Worm (Caenorhabditis elegans): ENCODE results near the gene C45H4.18.

The C45H4.18 gene

DNA sequence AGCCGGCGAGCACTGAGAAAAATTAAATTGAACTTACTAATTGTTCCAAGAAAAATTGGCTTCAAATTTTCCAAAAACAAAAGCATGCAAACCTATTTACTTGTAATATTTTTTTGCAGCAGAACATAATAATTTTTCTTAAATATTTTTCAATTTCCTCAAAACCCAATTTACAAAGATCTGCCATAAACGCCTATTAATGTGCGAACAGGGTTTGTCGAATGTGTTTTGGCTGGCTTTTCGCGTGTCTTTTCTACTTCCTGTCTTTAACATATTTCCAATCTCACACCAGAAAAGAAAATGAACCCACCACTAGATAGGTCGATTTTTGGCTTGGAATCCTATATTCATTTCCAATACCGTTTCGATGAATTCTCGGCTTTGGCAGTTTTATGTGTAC, at the start of gene C45H4.18:
Gene C45H4.18 (plus strand): TSS at position 301 of the 400 bp plus-strand sequence.
- TF ChIP-seq hmg-11 (tag; optimal IDR thresholded peaks at IDR 0.05) (no peak), ama-1 (optimal IDR thresholded peaks at IDR 0.05) (no peak), nhr-67 (tag; optimal IDR thresholded peaks at IDR 0.05) (no peak), nhr-12 (tag; optimal IDR thresholded peaks at IDR 0.05) (no peak), egl-27 (tag; optimal IDR thresholded peaks at IDR 0.05) (no peak)

DNA sequence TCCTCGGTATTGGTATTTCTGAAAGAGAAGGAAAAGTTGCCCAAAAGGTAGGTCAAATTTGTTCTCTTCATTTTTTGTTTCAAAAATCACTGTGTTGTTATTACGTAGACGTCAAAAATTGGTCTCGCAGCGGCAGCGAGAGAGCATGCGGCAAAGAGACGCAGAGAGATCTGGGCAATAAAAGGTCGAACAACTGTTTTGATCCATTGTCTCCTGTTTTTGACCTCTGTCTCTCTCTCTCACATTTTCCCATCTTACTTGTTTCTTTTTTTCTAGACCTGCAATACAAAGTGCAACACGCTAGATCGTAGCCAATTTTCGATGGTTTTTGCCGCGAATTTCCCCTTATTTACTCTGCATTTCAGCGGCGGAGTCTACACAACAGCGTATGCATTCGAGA, 48.8 kb upstream of the C45H4.18 start:
- peak; percentile 21 for TF ChIP-seq elt-2 (tag; optimal IDR thresholded peaks at IDR 0.05)
- TF ChIP-seq fos-1 (tag; optimal IDR thresholded peaks at IDR 0.05), result no peak
- peak; percentile 11 for TF ChIP-seq lin-39 (tag; optimal IDR thresholded peaks at IDR 0.05)

DNA sequence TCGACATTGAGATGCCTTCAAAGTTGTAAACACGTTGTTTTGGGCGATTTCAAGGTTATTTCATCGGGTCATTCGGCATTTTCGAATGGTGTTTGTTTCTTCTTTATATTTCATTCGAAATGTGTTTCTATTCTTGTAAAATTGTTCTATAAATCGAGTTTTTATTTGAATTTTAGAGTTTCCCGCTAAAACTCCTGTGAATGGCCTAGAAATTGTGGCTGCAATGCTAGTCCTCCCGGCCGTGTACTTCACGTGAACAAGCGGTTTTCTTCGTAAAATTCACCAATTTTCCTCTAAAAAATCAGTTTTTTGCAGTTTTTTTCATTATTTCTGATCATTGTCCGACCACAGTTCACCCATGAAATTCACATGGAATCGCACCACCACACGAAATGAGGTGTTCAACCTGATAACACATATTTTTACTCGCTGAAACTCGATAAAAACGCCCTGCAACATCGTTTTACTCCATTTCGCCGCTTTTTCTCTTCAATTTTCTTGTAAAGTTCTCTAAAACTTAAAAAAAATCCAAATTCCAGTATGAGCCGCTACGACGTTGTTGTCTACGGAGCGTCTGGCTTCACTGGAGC, 48.3 kb upstream of the C45H4.18 start, which contains the start of gene ldp-1:
Gene ldp-1 (plus strand): TSS at position 540 of the 590 bp plus-strand sequence.
- TF ChIP-seq unc-39 (tag; optimal IDR thresholded peaks at IDR 0.05) (no peak), nhr-43 (tag; optimal IDR thresholded peaks at IDR 0.05; ENCODE audit: poor library complexity, severe bottlenecking) (peak; percentile 83), nhr-237 (tag; optimal IDR thresholded peaks at IDR 0.05) (no peak), elt-1 (tag; optimal IDR thresholded peaks at IDR 0.05) (no peak), daf-12 (tag; optimal IDR thresholded peaks at IDR 0.05) (no peak), ceh-28 (tag; optimal IDR thresholded peaks at IDR 0.05) (no peak), nhr-76 (tag; optimal IDR thresholded peaks at IDR 0.05) (no peak), skn-1 (tag; optimal IDR thresholded peaks at IDR 0.05) (no peak), nhr-77 (tag; optimal IDR thresholded peaks at IDR 0.05) (no peak), hmg-11 (tag; optimal IDR thresholded peaks at IDR 0.05) (no peak), elt-2 (tag; optimal IDR thresholded peaks at IDR 0.05) (no peak), mdl-1 (tag; optimal IDR thresholded peaks at IDR 0.05) (no peak), egl-27 (tag; optimal IDR thresholded peaks at IDR 0.05) (no peak), nhr-12 (tag; optimal IDR thresholded peaks at IDR 0.05) (no peak), lsy-12 (tag; optimal IDR thresholded peaks at IDR 0.05) (peak; percentile 66), lin-39 (tag; optimal IDR thresholded peaks at IDR 0.05) (no peak), R02D3.7 (tag; optimal IDR thresholded peaks at IDR 0.05) (peak; percentile 6), nfya-1 (tag; optimal IDR thresholded peaks at IDR 0.05; ENCODE audit: insufficient read depth) (peak; percentile 65), ZK546.5 (tag; optimal IDR thresholded peaks at IDR 0.05) (no peak), sea-2 (GFP tag; optimal IDR thresholded peaks at IDR 0.05) (no peak), fkh-2 (tag; optimal IDR thresholded peaks at IDR 0.05) (no peak), zag-1 (tag; optimal IDR thresholded peaks at IDR 0.05) (no peak), fos-1 (tag; optimal IDR thresholded peaks at IDR 0.05) (no peak), eor-1 (tag; optimal IDR thresholded peaks at IDR 0.05) (peak in 1 of 2 experiments; percentile 44), fkh-10 (GFP tag; optimal IDR thresholded peaks at IDR 0.05) (peak; percentile 4), nhr-67 (tag; optimal IDR thresholded peaks at IDR 0.05) (no peak), ztf-11 (tag; optimal IDR thresholded peaks at IDR 0.05) (no peak), nhr-11 (tag; optimal IDR thresholded peaks at IDR 0.05) (no peak), jun-1 (tag; optimal IDR thresholded peaks at IDR 0.05) (no peak), nhr-23 (tag; optimal IDR thresholded peaks at IDR 0.05) (peak; percentile 55), tbx-2 (tag; optimal IDR thresholded peaks at IDR 0.05) (no peak), unc-62 (GFP tag; optimal IDR thresholded peaks at IDR 0.05) (no peak), lin-15B (tag; optimal IDR thresholded peaks at IDR 0.05) (peak; percentile 73), ceh-9 (tag; optimal IDR thresholded peaks at IDR 0.05) (no peak), ztf-4 (tag; optimal IDR thresholded peaks at IDR 0.05) (no peak), snpc-4 (tag; optimal IDR thresholded peaks at IDR 0.05) (peak; percentile 30), egl-5 (tag; optimal IDR thresholded peaks at IDR 0.05) (no peak), elt-3 (tag; optimal IDR thresholded peaks at IDR 0.05) (no peak), mml-1 (tag; optimal IDR thresholded peaks at IDR 0.05) (no peak), pqm-1 (tag; optimal IDR thresholded peaks at IDR 0.05) (peak; percentile 25), ceh-82 (tag; optimal IDR thresholded peaks at IDR 0.05) (no peak), aly-2 (tag; optimal IDR thresholded peaks at IDR 0.05) (no peak), nhr-28 (tag; optimal IDR thresholded peaks at IDR 0.05) (no peak), ceh-16 (tag; optimal IDR thresholded peaks at IDR 0.05) (no peak), pha-4 (tag; optimal IDR thresholded peaks at IDR 0.05) (peak; percentile 57), nhr-25 (tag; optimal IDR thresholded peaks at IDR 0.05) (peak; percentile 32), ama-1 (optimal IDR thresholded peaks at IDR 0.05) (no peak)

Measured in whole organism, L3 larva.